Worm (Caenorhabditis elegans) whole organism, L3 larva: ENCODE results near the gene osgn-1.

Experiments used
- R02D3.7 ChIP-seq: fragments of 150-350 bp; optimal IDR thresholded peaks from 2 replicates; lab custom pipeline; 2014; ENCODE audit warnings: missing biosample characterization, missing genetic modification characterization
- ZK546.5 ChIP-seq: sonication (generic microtip); optimal IDR thresholded peaks from 2 replicates; lab custom pipeline; 2017; ENCODE audit warnings: missing biosample characterization, missing genetic modification characterization
- aly-2 ChIP-seq: fragments of 150-350 bp; optimal IDR thresholded peaks from 2 replicates; lab custom pipeline; 2014; ENCODE audit warnings: missing biosample characterization, missing genetic modification characterization
- ama-1 ChIP-seq: fragments of 150-350 bp; optimal IDR thresholded peaks from 2 replicates; lab custom pipeline; 2018
- ceh-16 ChIP-seq: sonication (generic microtip); optimal IDR thresholded peaks from 2 replicates; lab custom pipeline; 2017; ENCODE audit warnings: missing biosample characterization, missing genetic modification characterization
- ceh-28 ChIP-seq: fragments of 150-350 bp; optimal IDR thresholded peaks from 2 replicates; lab custom pipeline; 2014; ENCODE audit warnings: missing biosample characterization, missing genetic modification reagents, missing genetic modification characterization
- ceh-82 ChIP-seq: fragments of 150-350 bp; optimal IDR thresholded peaks from 2 replicates; lab custom pipeline; 2014; ENCODE audit warnings: missing biosample characterization, missing genetic modification characterization
- ceh-9 ChIP-seq: sonication (generic microtip); optimal IDR thresholded peaks from 2 replicates; lab custom pipeline; 2018; ENCODE audit warnings: missing biosample characterization, missing genetic modification characterization
- egl-27 ChIP-seq: sonication (generic microtip); optimal IDR thresholded peaks from 4 replicates; lab custom pipeline; 2017; ENCODE audit warnings: missing biosample characterization, missing genetic modification reagents, missing genetic modification characterization
- egl-5 ChIP-seq: fragments of 150-350 bp; optimal IDR thresholded peaks from 2 replicates; lab custom pipeline; 2017; ENCODE audit warnings: missing biosample characterization, missing genetic modification reagents, missing genetic modification characterization, inconsistent platforms
- elt-1 ChIP-seq: fragments of 150-350 bp; optimal IDR thresholded peaks from 2 replicates; lab custom pipeline; 2014; ENCODE audit warnings: missing biosample characterization, missing genetic modification characterization
- elt-2 ChIP-seq: sonication (generic microtip); optimal IDR thresholded peaks from 2 replicates; lab custom pipeline; 2016; ENCODE audit warnings: missing genetic modification reagents, mild to moderate bottlenecking, missing genetic modification characterization, missing compliant biosample characterization
- elt-3 ChIP-seq, 3 experiments: fragments of 150-350 bp in 1 of 3; sonication (generic microtip) in 2 of 3; optimal IDR thresholded peaks; 2 replicates in 2 of 3; 4 replicates in 1 of 3; lab custom pipeline; 2014 to 2017; ENCODE audit warnings: missing biosample characterization in 3 of 3, missing genetic modification characterization in 3 of 3
- eor-1 ChIP-seq, 2 experiments: fragments of 150-350 bp; optimal IDR thresholded peaks; 2 replicates each; lab custom pipeline; 2014 to 2018; ENCODE audit warnings: missing biosample characterization in 2 of 2, missing genetic modification characterization in 2 of 2
- fkh-10 ChIP-seq: sonication (generic microtip); optimal IDR thresholded peaks from 2 replicates; lab custom pipeline; 2017; ENCODE audit warnings: missing biosample characterization, missing genetic modification reagents, missing genetic modification characterization
- fkh-2 ChIP-seq: fragments of 150-350 bp; optimal IDR thresholded peaks from 2 replicates; lab custom pipeline; 2014; ENCODE audit warnings: missing biosample characterization, missing genetic modification reagents, missing genetic modification characterization
- fos-1 ChIP-seq: fragments of 150-350 bp; optimal IDR thresholded peaks from 2 replicates; lab custom pipeline; 2014; ENCODE audit warnings: missing biosample characterization, missing genetic modification characterization
- hmg-11 ChIP-seq: sonication (generic microtip); optimal IDR thresholded peaks from 2 replicates; lab custom pipeline; 2016; ENCODE audit warnings: missing genetic modification characterization, missing compliant biosample characterization
- jun-1 ChIP-seq: fragments of 150-350 bp; optimal IDR thresholded peaks from 2 replicates; lab custom pipeline; 2014; ENCODE audit warnings: missing biosample characterization, missing genetic modification reagents, missing genetic modification characterization
- lin-15B ChIP-seq: fragments of 150-350 bp; optimal IDR thresholded peaks from 2 replicates; lab custom pipeline; 2014; ENCODE audit warnings: missing biosample characterization, missing genetic modification characterization
- lin-39 ChIP-seq: fragments of 150-350 bp; optimal IDR thresholded peaks from 2 replicates; lab custom pipeline; 2018; ENCODE audit warnings: missing biosample characterization, missing genetic modification reagents, missing genetic modification characterization
- lsy-12 ChIP-seq: sonication (generic microtip); optimal IDR thresholded peaks from 2 replicates; lab custom pipeline; 2016; ENCODE audit warnings: mild to moderate bottlenecking, missing genetic modification characterization, missing compliant biosample characterization
- mdl-1 ChIP-seq: fragments of 150-350 bp; optimal IDR thresholded peaks from 2 replicates; lab custom pipeline; 2014; ENCODE audit warnings: missing biosample characterization, missing genetic modification characterization
- mml-1 ChIP-seq: fragments of 150-350 bp; sonication (generic microtip); optimal IDR thresholded peaks from 3 replicates; lab custom pipeline; 2014; ENCODE audit warnings: missing biosample characterization, missing genetic modification characterization
- nfya-1 ChIP-seq: sonication (generic microtip); optimal IDR thresholded peaks from 2 replicates; lab custom pipeline; 2017; ENCODE audit warnings: missing genetic modification characterization, mild to moderate bottlenecking, missing compliant biosample characterization, antibody characterized with exemption, moderate library complexity; ENCODE audit not compliant: insufficient read depth
- nhr-11 ChIP-seq: fragments of 150-350 bp; optimal IDR thresholded peaks from 2 replicates; lab custom pipeline; 2014; ENCODE audit warnings: missing biosample characterization, missing genetic modification characterization
- nhr-23 ChIP-seq: fragments of 150-350 bp; optimal IDR thresholded peaks from 2 replicates; lab custom pipeline; 2014; ENCODE audit warnings: missing biosample characterization, missing genetic modification reagents, missing genetic modification characterization
- nhr-237 ChIP-seq: fragments of 150-350 bp; optimal IDR thresholded peaks from 2 replicates; lab custom pipeline; 2014; ENCODE audit warnings: missing biosample characterization, missing genetic modification characterization
- nhr-25 ChIP-seq: sonication (generic microtip); optimal IDR thresholded peaks from 2 replicates; lab custom pipeline; 2017; ENCODE audit warnings: missing biosample characterization, missing genetic modification characterization
- nhr-28 ChIP-seq: fragments of 150-350 bp; optimal IDR thresholded peaks from 2 replicates; lab custom pipeline; 2014; ENCODE audit warnings: missing biosample characterization, missing genetic modification characterization
- nhr-43 ChIP-seq: sonication (generic microtip); optimal IDR thresholded peaks from 2 replicates; lab custom pipeline; 2016; ENCODE audit warnings: mild to moderate bottlenecking, missing genetic modification characterization, missing compliant biosample characterization; ENCODE audit not compliant: poor library complexity, severe bottlenecking
- nhr-67 ChIP-seq: fragments of 150-350 bp; optimal IDR thresholded peaks from 2 replicates; lab custom pipeline; 2014; ENCODE audit warnings: missing biosample characterization, missing genetic modification characterization
- nhr-76 ChIP-seq: fragments of 150-350 bp; sonication (generic microtip); optimal IDR thresholded peaks from 5 replicates; lab custom pipeline; 2014; ENCODE audit warnings: missing biosample characterization, missing genetic modification characterization
- nhr-77 ChIP-seq: fragments of 150-350 bp; optimal IDR thresholded peaks from 2 replicates; lab custom pipeline; 2014; ENCODE audit warnings: missing biosample characterization, missing genetic modification characterization
- pha-4 ChIP-seq: fragments of 150-350 bp; optimal IDR thresholded peaks from 2 replicates; lab custom pipeline; 2014; ENCODE audit warnings: missing biosample characterization, missing genetic modification reagents, missing genetic modification characterization
- pqm-1 ChIP-seq: fragments of 150-350 bp; optimal IDR thresholded peaks from 2 replicates; lab custom pipeline; 2017; ENCODE audit warnings: missing biosample characterization, missing genetic modification characterization, inconsistent platforms
- sea-2 ChIP-seq: fragments of 150-350 bp; sonication (generic microtip); optimal IDR thresholded peaks from 4 replicates; lab custom pipeline; 2014; ENCODE audit warnings: missing biosample characterization, missing genetic modification reagents, missing genetic modification characterization
- skn-1 ChIP-seq: fragments of 150-350 bp; optimal IDR thresholded peaks from 2 replicates; lab custom pipeline; 2014; ENCODE audit warnings: missing biosample characterization, missing genetic modification characterization
- snpc-4 ChIP-seq: fragments of 150-350 bp; optimal IDR thresholded peaks from 2 replicates; lab custom pipeline; 2014; ENCODE audit warnings: missing biosample characterization, missing genetic modification characterization
- unc-39 ChIP-seq: sonication (generic microtip); optimal IDR thresholded peaks from 4 replicates; lab custom pipeline; 2017; ENCODE audit warnings: missing biosample characterization, missing genetic modification characterization
- unc-62 ChIP-seq: fragments of 150-350 bp; sonication (generic microtip); optimal IDR thresholded peaks from 4 replicates; lab custom pipeline; 2014; ENCODE audit warnings: missing biosample characterization, missing genetic modification reagents, missing genetic modification characterization
- zag-1 ChIP-seq: fragments of 150-350 bp; optimal IDR thresholded peaks from 2 replicates; lab custom pipeline; 2014; ENCODE audit warnings: missing biosample characterization, missing genetic modification characterization
- ztf-11 ChIP-seq: fragments of 150-350 bp; optimal IDR thresholded peaks from 2 replicates; lab custom pipeline; 2014; ENCODE audit warnings: missing biosample characterization, missing genetic modification characterization
- ztf-4 ChIP-seq: fragments of 150-350 bp; optimal IDR thresholded peaks from 2 replicates; lab custom pipeline; 2014; ENCODE audit warnings: missing biosample characterization, missing genetic modification characterization

osgn-1 gene

DNA sequence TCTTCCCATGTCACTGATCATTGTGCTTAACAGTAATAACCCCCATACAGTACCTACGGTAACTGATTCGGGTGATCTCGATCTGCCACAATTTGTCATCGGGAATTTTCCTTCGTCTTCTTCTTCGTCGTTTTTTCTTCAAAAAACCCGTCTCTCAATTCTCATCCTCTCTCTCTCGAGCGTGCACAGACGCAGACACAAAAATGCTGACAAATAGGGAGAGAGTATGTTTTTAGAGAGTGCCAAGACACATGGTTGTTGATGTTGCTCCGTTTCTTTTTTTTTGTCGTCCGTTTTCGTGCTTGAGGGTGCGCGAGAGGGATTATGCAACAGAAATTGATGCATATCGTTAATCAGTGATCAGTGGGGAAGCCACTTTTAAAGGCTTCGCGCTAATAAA is 8.2 kb downstream of the osgn-1 start:
- TF ChIP-seq R02D3.7 (peak; percentile 47), nhr-237 (tag; lab: Kevin White, UChicago) (no peak), ceh-16 (no peak), pqm-1 (tag; lab: Kevin White, UChicago) (peak; percentile 25), elt-3 (tag; optimal IDR thresholded peaks at IDR 0.05; lab: Kevin White, UChicago) (peak in 1 of 3 experiments; percentile 2), unc-62 (GFP tag; lab: Kevin White, UChicago) (no peak), nhr-23 (tag; lab: Kevin White, UChicago) (peak; percentile 30), nhr-11 (tag; lab: Kevin White, UChicago) (no peak), nfya-1 (tag; lab: Kevin White, UChicago) (peak; percentile 87), snpc-4 (tag; lab: Kevin White, UChicago) (peak; percentile 38), lsy-12 (tag; lab: Kevin White, UChicago) (peak; percentile 11), elt-1 (tag; lab: Kevin White, UChicago) (no peak), skn-1 (tag; lab: Kevin White, UChicago) (peak; percentile 100), egl-27 (tag; lab: Kevin White, UChicago) (no peak), zag-1 (tag; lab: Kevin White, UChicago) (no peak), lin-39 (peak; percentile 71), jun-1 (tag; lab: Kevin White, UChicago) (peak; percentile 57), nhr-43 (tag; lab: Kevin White, UChicago) (peak; percentile 78), mdl-1 (tag; lab: Kevin White, UChicago) (peak; percentile 42), egl-5 (peak; percentile 34), nhr-76 (tag; lab: Kevin White, UChicago) (no peak), ztf-11 (tag; lab: Kevin White, UChicago) (no peak), ztf-4 (tag; lab: Kevin White, UChicago) (no peak), ceh-82 (tag; lab: Kevin White, UChicago) (no peak), fkh-10 (GFP tag; lab: Kevin White, UChicago) (no peak), hmg-11 (tag; lab: Kevin White, UChicago) (peak; percentile 78), ZK546.5 (no peak), elt-2 (peak; percentile 40), nhr-25 (tag; lab: Kevin White, UChicago) (peak; percentile 36), lin-15B (tag; lab: Kevin White, UChicago) (peak; percentile 48), ama-1 (lab: Kevin White, UChicago) (peak; percentile 86), pha-4 (peak; percentile 86)

- no peak for TF ChIP-seq nhr-67 (tag; lab: Kevin White, UChicago)
- no peak for TF ChIP-seq ceh-28 (tag; lab: Kevin White, UChicago)
- no peak for TF ChIP-seq ZK546.5
- TF ChIP-seq unc-62 (GFP tag; lab: Kevin White, UChicago) = no peak
- no peak for TF ChIP-seq pqm-1 (tag; lab: Kevin White, UChicago)
- TF ChIP-seq zag-1 (tag; lab: Kevin White, UChicago) = no peak
- TF ChIP-seq nhr-28 (tag; lab: Kevin White, UChicago) = no peak
- no peak for TF ChIP-seq sea-2 (GFP tag; lab: Kevin White, UChicago)
- TF ChIP-seq unc-39 (tag; lab: Kevin White, UChicago) = no peak
- no peak for TF ChIP-seq snpc-4 (tag; lab: Kevin White, UChicago)
- no peak for TF ChIP-seq ztf-4 (tag; lab: Kevin White, UChicago)
- TF ChIP-seq fos-1 (tag; lab: Kevin White, UChicago) = no peak
- TF ChIP-seq fkh-10 (GFP tag; lab: Kevin White, UChicago) = no peak
- no peak for TF ChIP-seq R02D3.7
- no peak for TF ChIP-seq ztf-11 (tag; lab: Kevin White, UChicago)
- no peak for TF ChIP-seq elt-3 (tag; optimal IDR thresholded peaks at IDR 0.05; lab: Kevin White, UChicago)
- no peak for TF ChIP-seq eor-1 (tag; optimal IDR thresholded peaks at IDR 0.05; lab: Kevin White, UChicago)
- TF ChIP-seq nhr-43 (tag; lab: Kevin White, UChicago) = peak; percentile 82
- TF ChIP-seq fkh-2 = no peak
- TF ChIP-seq aly-2 = no peak
- no peak for TF ChIP-seq skn-1 (tag; lab: Kevin White, UChicago)
- TF ChIP-seq pha-4 = no peak
- no peak for TF ChIP-seq ama-1 (lab: Kevin White, UChicago)
- TF ChIP-seq mml-1 (tag; lab: Kevin White, UChicago) = no peak
- no peak for TF ChIP-seq nhr-77 (tag; lab: Kevin White, UChicago)
- peak; percentile 41 for TF ChIP-seq mdl-1 (tag; lab: Kevin White, UChicago)
- TF ChIP-seq ceh-9 (tag; lab: Kevin White, UChicago) = no peak
- no peak for TF ChIP-seq elt-1 (tag; lab: Kevin White, UChicago)
- TF ChIP-seq hmg-11 (tag; lab: Kevin White, UChicago) = no peak
- TF ChIP-seq egl-27 (tag; lab: Kevin White, UChicago) = no peak
- TF ChIP-seq nfya-1 (tag; lab: Kevin White, UChicago) = no peak
- no peak for TF ChIP-seq jun-1 (tag; lab: Kevin White, UChicago)
- TF ChIP-seq nhr-23 (tag; lab: Kevin White, UChicago) = peak; percentile 78
- peak; percentile 33 for TF ChIP-seq elt-2
These were observed 9.1 kb downstream of the osgn-1 start for ce11 chrIV:4216099-4216894.
